Worm (Caenorhabditis elegans) whole organism, early embryonic: ENCODE results near the gene nas-29.

ENCODE experiments used
- ama-1 ChIP-seq: fragments of 150-350 bp; optimal IDR thresholded peaks from 2 replicates; lab custom pipeline; 2014
- hmbx-1 ChIP-seq: sonication (generic microtip); optimal IDR thresholded peaks from 2 replicates; lab custom pipeline; 2016; ENCODE audit warnings: mild to moderate bottlenecking, missing genetic modification characterization, missing compliant biosample characterization
- tbx-11 ChIP-seq: fragments of 200-800 bp; sonication (Bioruptor generic); IDR thresholded peaks from 2 replicates; pipeline ENCODE4 v1.3.6; 2022; ENCODE audit warnings: missing genetic modification characterization, missing compliant biosample characterization
- tra-4 ChIP-seq: sonication (generic microtip); optimal IDR thresholded peaks from 2 replicates; lab custom pipeline; 2017; ENCODE audit warnings: missing genetic modification characterization, missing compliant biosample characterization

DNA sequence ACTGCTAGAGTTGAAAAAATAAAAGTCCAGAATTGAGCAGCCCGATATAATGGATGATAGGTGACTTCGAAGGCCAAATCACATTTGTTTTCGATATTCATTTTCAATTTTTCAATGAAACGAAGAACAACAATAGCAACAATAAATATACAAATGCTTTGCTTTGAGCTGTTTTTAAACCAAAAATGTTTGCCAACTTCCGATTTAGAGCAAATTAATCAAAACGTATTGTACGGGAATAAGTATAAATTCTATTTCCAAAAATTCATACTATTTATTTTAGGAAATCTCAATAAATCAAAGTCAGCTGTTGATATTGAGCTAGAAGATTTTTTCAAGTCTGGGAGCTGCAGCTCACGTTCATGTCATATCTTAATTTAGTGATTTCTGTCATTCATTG, 29.1 kb upstream of the nas-29 start, which contains the start of gene srb-1:
- no peak for TF ChIP-seq ama-1 (lab: Kevin White, UChicago)
- no peak for TF ChIP-seq hmbx-1 (tag; lab: Kevin White, UChicago)
- no peak for TF ChIP-seq tbx-11
- TF ChIP-seq tra-4 (tag; lab: Kevin White, UChicago): no peak
